Fruit fly (Drosophila melanogaster) whole organism, adult: ENCODE results near the gene LanB1.
A peak's percentile ranks its signal among the peaks of the same experiment; 100 is the strongest.

Source experiments
- CG11617 ChIP-seq: fragments of 200-800 bp; sonication (Bioruptor generic); optimal IDR thresholded peaks from 2 replicates; lab custom pipeline; 2017; ENCODE audit warnings: mild to moderate bottlenecking, missing biosample characterization, missing genetic modification reagents, missing genetic modification characterization
- CG12768 ChIP-seq: fragments of 200-800 bp; sonication (Bioruptor generic); optimal IDR thresholded peaks from 2 replicates; lab custom pipeline; 2017; ENCODE audit warnings: missing biosample characterization, missing genetic modification characterization, mild to moderate bottlenecking, moderate library complexity, missing genetic modification reagents
- CG14711 ChIP-seq: fragments of 200-800 bp; sonication (Bioruptor generic); optimal IDR thresholded peaks from 2 replicates; lab custom pipeline; 2018; ENCODE audit warnings: missing biosample characterization, mild to moderate bottlenecking, missing genetic modification characterization, moderate library complexity
- CG1620 ChIP-seq: fragments of 200-800 bp; sonication (Bioruptor generic); optimal IDR thresholded peaks from 2 replicates; lab custom pipeline; 2016; ENCODE audit warnings: missing biosample characterization, missing genetic modification characterization
- CG33017 ChIP-seq: fragments of 200-800 bp; sonication (Bioruptor generic); optimal IDR thresholded peaks from 2 replicates; lab custom pipeline; 2018; ENCODE audit warnings: missing biosample characterization, mild to moderate bottlenecking, missing genetic modification characterization, moderate library complexity
- CG5204 ChIP-seq: fragments of 200-800 bp; sonication (Bioruptor generic); optimal IDR thresholded peaks from 2 replicates; lab custom pipeline; 2016; ENCODE audit warnings: missing biosample characterization, missing genetic modification characterization
- CG7045 ChIP-seq: fragments of 200-800 bp; sonication (Bioruptor generic); optimal IDR thresholded peaks from 2 replicates; lab custom pipeline; 2017; ENCODE audit warnings: missing biosample characterization, mild to moderate bottlenecking, missing genetic modification characterization
- CG7101 ChIP-seq: fragments of 200-800 bp; sonication (Bioruptor generic); optimal IDR thresholded peaks from 2 replicates; lab custom pipeline; 2018; ENCODE audit warnings: missing biosample characterization, mild to moderate bottlenecking, missing genetic modification characterization, moderate library complexity
- Clk ChIP-seq: fragments of 200-800 bp; sonication (Bioruptor generic); optimal IDR thresholded peaks from 2 replicates; lab custom pipeline; 2017; ENCODE audit warnings: missing biosample characterization, missing genetic modification characterization
- Crg-1 ChIP-seq: fragments of 200-800 bp; sonication (Bioruptor generic); optimal IDR thresholded peaks from 2 replicates; lab custom pipeline; 2016; ENCODE audit warnings: missing biosample characterization, missing genetic modification characterization
- Hr96 ChIP-seq: fragments of 200-800 bp; sonication (Bioruptor generic); optimal IDR thresholded peaks from 2 replicates; lab custom pipeline; 2016; ENCODE audit warnings: missing biosample characterization, missing genetic modification characterization
- Mnt ChIP-seq: fragments of 200-800 bp; sonication (Bioruptor generic); optimal IDR thresholded peaks from 2 replicates; lab custom pipeline; 2016; ENCODE audit warnings: missing biosample characterization, mild to moderate bottlenecking, missing genetic modification characterization
- bab1 ChIP-seq: fragments of 200-800 bp; sonication (Bioruptor generic); optimal IDR thresholded peaks from 3 replicates; lab custom pipeline; 2019; ENCODE audit warnings: missing biosample characterization, mild to moderate bottlenecking, missing genetic modification characterization, moderate library complexity
- cic ChIP-seq: fragments of 200-800 bp; sonication (Bioruptor generic); optimal IDR thresholded peaks from 2 replicates; lab custom pipeline; 2017; ENCODE audit warnings: missing biosample characterization, mild to moderate bottlenecking, missing genetic modification characterization, moderate library complexity
- cnc ChIP-seq, 2 experiments: fragments of >200 bp; optimal IDR thresholded peaks; 2 replicates each; lab custom pipeline; 2017
- kay ChIP-seq: fragments of 200-800 bp; sonication (Bioruptor generic); peaks from one replicate; lab custom pipeline; 2016; ENCODE audit warnings: missing biosample characterization, missing genetic modification characterization, borderline replicate concordance
- ovo ChIP-seq: fragments of 200-800 bp; sonication (Bioruptor generic); optimal IDR thresholded peaks from 2 replicates; lab custom pipeline; 2016; ENCODE audit warnings: missing biosample characterization, missing genetic modification characterization
- pad ChIP-seq: fragments of 200-800 bp; sonication (Bioruptor generic); optimal IDR thresholded peaks from 3 replicates; lab custom pipeline; 2017; ENCODE audit warnings: missing biosample characterization, missing genetic modification characterization, mild to moderate bottlenecking, moderate library complexity, missing genetic modification reagents
- tj ChIP-seq: fragments of 200-800 bp; sonication (Bioruptor generic); optimal IDR thresholded peaks from 3 replicates; lab custom pipeline; 2017; ENCODE audit warnings: missing biosample characterization, mild to moderate bottlenecking, missing genetic modification characterization, moderate library complexity
- toe ChIP-seq: fragments of 200-800 bp; sonication (Bioruptor generic); optimal IDR thresholded peaks from 2 replicates; lab custom pipeline; 2016; ENCODE audit warnings: missing biosample characterization, missing genetic modification characterization

The LanB1 gene

DNA sequence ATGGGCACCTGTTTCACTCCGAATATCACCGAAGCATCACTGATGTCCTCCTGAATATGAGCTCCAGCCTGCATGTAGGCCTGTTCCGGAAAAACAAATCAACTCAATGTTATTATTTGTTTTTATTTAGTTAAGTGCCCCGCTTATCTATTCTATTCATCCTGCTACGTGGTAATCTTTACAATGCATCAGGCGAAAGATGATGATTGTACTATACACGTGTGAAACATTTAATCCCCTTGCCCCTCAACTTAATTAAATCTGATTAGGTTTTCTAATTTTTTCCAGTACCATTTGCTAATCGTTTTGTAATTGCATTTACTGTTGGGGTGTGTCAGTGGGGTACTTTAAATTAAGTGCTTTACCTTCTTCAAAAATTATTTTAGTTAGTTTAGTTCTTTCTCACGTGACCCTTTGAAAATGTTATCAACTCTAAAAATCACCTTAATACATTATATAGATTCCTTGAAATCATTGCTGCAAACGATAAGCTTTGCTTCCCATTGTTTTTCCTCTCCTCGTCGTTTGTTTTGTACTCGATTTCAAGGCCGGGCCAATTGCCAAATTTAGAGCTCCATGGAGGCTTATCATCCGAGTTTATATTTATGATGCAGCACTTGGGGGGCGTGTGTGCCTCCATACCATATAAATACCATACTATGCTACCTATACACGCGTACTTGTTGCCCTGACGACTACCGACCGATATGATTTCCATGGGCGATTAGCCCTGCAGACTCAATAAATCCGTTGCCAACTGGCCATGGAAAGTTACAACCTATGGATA lies 16.4 kb upstream of the LanB1 start:
- TF ChIP-seq Mnt (peak; percentile 47), CG12768 (no peak), kay (peak; percentile 80), cic (peak; percentile 89)

DNA sequence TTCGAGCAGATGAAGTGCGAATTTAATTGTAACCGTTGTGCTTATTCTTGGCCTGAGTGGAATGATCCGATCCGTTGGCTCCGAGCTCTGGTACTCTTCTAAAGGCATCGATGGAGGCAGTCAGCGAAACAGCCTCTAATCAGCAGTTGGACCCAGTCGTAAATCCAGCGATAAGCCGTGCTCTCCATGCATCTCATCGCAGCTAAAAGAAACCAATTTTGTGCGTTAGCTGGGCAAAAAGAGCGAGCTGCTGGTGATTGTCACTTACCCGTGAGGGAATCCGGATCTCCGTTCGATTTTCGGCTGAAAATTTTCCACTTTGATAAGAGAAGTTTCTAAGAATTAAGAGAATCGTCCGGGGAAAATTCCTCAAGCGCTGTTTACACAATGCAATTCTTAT lies 15.4 kb upstream of the LanB1 start, which contains the start of gene LKRSDH:
Gene LKRSDH (minus strand): TSS at position 101 of the 400 bp plus-strand sequence.
- TF ChIP-seq CG7101 (tag; lab: Kevin White, UChicago) (no peak), cic (peak; percentile 21)

DNA sequence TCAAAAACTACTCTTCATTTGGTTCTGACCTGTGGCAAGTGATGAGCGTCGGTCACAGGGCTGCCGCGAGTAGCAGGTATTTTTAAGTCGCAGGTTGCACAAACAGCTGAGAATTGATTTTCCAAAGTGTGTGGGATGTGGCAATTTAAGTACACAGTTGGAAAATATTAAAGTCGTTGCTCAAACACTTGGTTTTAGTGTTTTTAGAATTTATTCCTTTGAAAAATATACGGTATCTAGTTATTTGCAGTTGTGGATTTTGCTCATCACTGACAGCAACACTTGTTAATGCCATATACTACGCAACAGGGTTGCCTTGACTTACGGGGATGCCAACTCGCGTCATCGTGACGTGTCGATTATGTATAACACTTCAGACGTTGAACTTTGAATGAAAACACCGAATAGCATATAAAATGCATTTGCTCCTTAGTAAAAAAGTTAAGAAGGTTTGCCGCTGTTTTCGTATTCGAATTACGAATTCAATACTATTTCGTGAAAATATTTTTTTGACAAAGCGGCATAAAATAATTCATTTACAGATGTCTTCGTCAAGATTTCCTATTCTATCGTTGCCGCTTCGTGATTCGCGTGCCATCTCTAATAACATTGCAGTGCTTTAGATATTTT lies 11.3 kb upstream of the LanB1 start, which contains the start of the genes Herp and r2d2:
Gene Herp (minus strand): TSS at position 255 of the 630 bp plus-strand sequence.
Gene r2d2 (plus strand): TSS at position 344 of the 630 bp plus-strand sequence.
- TF ChIP-seq Hr96 (GFP tag; lab: Kevin White, UChicago): peak; percentile 96
- peak; percentile 73 for TF ChIP-seq Clk (GFP tag; lab: Kevin White, UChicago)
- peak; percentile 97 for TF ChIP-seq toe (GFP tag; lab: Kevin White, UChicago)
- TF ChIP-seq tj (GFP tag; lab: Kevin White, UChicago): peak; percentile 68
- peak; percentile 84 for TF ChIP-seq kay
- TF ChIP-seq CG11617 (GFP tag; lab: Kevin White, UChicago): peak; percentile 91
- TF ChIP-seq CG7101 (tag; lab: Kevin White, UChicago): peak; percentile 91
- peak; percentile 89 for TF ChIP-seq Crg-1 (GFP tag; lab: Kevin White, UChicago)
- peak in 1 of 2 experiments; percentile 33 for TF ChIP-seq cnc (optimal IDR thresholded peaks at IDR 0.05; lab: Kevin White, UChicago)
- peak; percentile 96 for TF ChIP-seq CG12768
- peak; percentile 92 for TF ChIP-seq CG1620 (GFP tag; lab: Kevin White, UChicago)
- TF ChIP-seq CG33017 (tag; lab: Kevin White, UChicago): peak; percentile 92
- peak; percentile 90 for TF ChIP-seq Mnt
- TF ChIP-seq cic: peak; percentile 66
- peak; percentile 94 for TF ChIP-seq CG5204
- TF ChIP-seq CG14711 (tag; lab: Kevin White, UChicago): peak; percentile 85
- peak; percentile 79 for TF ChIP-seq pad (GFP tag; lab: Kevin White, UChicago)
- peak; percentile 90 for TF ChIP-seq ovo (GFP tag; lab: Kevin White, UChicago)
- peak; percentile 89 for TF ChIP-seq bab1 (GFP tag; lab: Kevin White, UChicago)
- TF ChIP-seq CG7045 (GFP tag; lab: Kevin White, UChicago): peak; percentile 90

DNA sequence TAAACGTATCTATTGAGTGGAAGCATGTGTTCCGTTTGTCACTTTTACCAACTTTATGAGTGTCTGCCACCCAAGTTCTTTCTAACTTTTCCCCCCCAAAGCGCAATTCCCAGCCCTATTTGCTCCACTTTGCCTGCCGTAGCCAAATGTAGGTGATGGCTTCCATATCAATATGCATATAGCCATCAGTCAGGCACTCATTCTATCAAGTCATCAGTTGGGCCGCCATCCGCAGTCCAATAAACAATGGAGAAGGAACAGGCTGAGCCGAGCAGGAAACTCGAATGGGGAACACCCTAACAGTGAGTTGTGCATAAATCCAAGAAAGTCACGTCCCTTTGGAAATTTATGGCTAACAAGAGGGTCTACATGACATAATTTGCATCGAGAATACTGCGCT lies 3.7 kb upstream of the LanB1 start:
- TF ChIP-seq bab1 (GFP tag; lab: Kevin White, UChicago) (no peak), Mnt (no peak), CG11617 (GFP tag; lab: Kevin White, UChicago) (no peak), cic (no peak), CG33017 (tag; lab: Kevin White, UChicago) (no peak), pad (GFP tag; lab: Kevin White, UChicago) (no peak), CG5204 (no peak), toe (GFP tag; lab: Kevin White, UChicago) (no peak), tj (GFP tag; lab: Kevin White, UChicago) (no peak), CG7045 (GFP tag; lab: Kevin White, UChicago) (no peak), Clk (GFP tag; lab: Kevin White, UChicago) (no peak), kay (no peak), CG7101 (tag; lab: Kevin White, UChicago) (no peak), CG14711 (tag; lab: Kevin White, UChicago) (no peak)

DNA sequence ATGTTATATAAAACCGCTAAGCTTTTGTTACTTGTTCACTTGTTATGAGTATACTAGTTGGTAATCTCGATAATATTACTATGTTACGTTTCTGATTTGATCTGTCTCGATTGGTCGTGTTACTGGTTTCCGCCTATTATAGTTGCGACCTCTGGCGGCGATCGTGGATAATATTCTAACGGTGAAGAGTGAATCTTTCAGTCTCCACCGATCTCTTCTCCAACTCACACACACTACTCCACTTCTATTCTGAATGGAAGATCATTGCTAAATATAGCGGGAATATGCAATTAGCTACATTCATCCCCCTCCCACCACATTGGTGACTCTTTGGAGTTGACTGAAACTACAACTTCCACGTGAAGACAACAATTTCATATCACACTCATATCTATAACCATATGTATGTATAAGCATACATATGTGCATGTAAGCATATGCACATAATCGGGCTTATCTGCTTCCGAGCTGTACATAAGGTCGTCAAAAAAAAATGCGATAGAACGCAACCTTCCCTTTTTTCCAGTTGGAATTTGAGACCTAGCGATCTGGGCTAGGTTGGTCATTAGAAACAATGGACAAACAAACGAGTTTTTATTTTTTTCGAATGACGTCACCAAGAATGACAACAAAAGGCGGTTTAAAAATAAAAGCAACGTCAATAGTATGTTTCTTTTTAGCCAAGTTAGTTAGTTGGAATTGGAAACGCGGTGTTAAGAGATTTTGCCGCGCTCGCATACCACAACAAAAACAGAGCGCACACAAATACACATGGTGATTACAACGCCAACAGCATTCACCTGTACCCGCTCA lies 2.1 kb upstream of the LanB1 start:
- no peak for TF ChIP-seq Clk (GFP tag; lab: Kevin White, UChicago)
- TF ChIP-seq Mnt: no peak
- TF ChIP-seq kay: peak; percentile 98
- no peak for TF ChIP-seq CG11617 (GFP tag; lab: Kevin White, UChicago)
- no peak for TF ChIP-seq CG14711 (tag; lab: Kevin White, UChicago)
- no peak for TF ChIP-seq CG1620 (GFP tag; lab: Kevin White, UChicago)
- TF ChIP-seq bab1 (GFP tag; lab: Kevin White, UChicago): no peak
- no peak for TF ChIP-seq CG33017 (tag; lab: Kevin White, UChicago)
- TF ChIP-seq Hr96 (GFP tag; lab: Kevin White, UChicago): no peak
- TF ChIP-seq CG7101 (tag; lab: Kevin White, UChicago): no peak
- peak; percentile 98 for TF ChIP-seq pad (GFP tag; lab: Kevin White, UChicago)
- peak; percentile 57 for TF ChIP-seq CG7045 (GFP tag; lab: Kevin White, UChicago)
- TF ChIP-seq cnc (optimal IDR thresholded peaks at IDR 0.05; lab: Kevin White, UChicago): no peak
- no peak for TF ChIP-seq cic
- no peak for TF ChIP-seq toe (GFP tag; lab: Kevin White, UChicago)
- TF ChIP-seq CG5204: no peak
- no peak for TF ChIP-seq tj (GFP tag; lab: Kevin White, UChicago)
- TF ChIP-seq Crg-1 (GFP tag; lab: Kevin White, UChicago): peak; percentile 21
- TF ChIP-seq CG12768: no peak
- peak; percentile 89 for TF ChIP-seq ovo (GFP tag; lab: Kevin White, UChicago)
